Worm (Caenorhabditis elegans) whole organism, L4 larva: Measurements from ENCODE around the gene ulp-1.

Experiments
- T20F7.1 ChIP-seq: fragments of 200-800 bp; sonication (Bioruptor generic); optimal IDR thresholded peaks from 2 replicates; lab custom pipeline; 2018; ENCODE audit warnings: mild to moderate bottlenecking, missing genetic modification characterization, missing compliant biosample characterization
- ces-1 ChIP-seq: fragments of 150-350 bp; sonication (generic microtip); optimal IDR thresholded peaks from 4 replicates; lab custom pipeline; 2014; ENCODE audit warnings: missing biosample characterization, missing genetic modification reagents, missing genetic modification characterization
- cey-2 ChIP-seq: sonication (generic microtip); optimal IDR thresholded peaks from 3 replicates; lab custom pipeline; 2017; ENCODE audit warnings: missing genetic modification characterization, mild to moderate bottlenecking, missing compliant biosample characterization, antibody characterized with exemption, borderline replicate concordance; ENCODE audit not compliant: insufficient read depth
- daf-16 ChIP-seq, 3 experiments: sonication (generic microtip); optimal IDR thresholded peaks; 2 replicates each; lab custom pipeline; 2016 to 2017; ENCODE audit warnings: missing genetic modification characterization in 3 of 3, missing genetic modification reagents in 3 of 3, mild to moderate bottlenecking in 2 of 3, missing compliant biosample characterization in 2 of 3, missing biosample characterization in 1 of 3, moderate library complexity in 1 of 3
- egl-27 ChIP-seq: sonication (generic microtip); optimal IDR thresholded peaks from 3 replicates; lab custom pipeline; 2017; ENCODE audit warnings: missing biosample characterization, missing genetic modification reagents, missing genetic modification characterization
- fkh-10 ChIP-seq: fragments of 150-350 bp; optimal IDR thresholded peaks from 2 replicates; lab custom pipeline; 2014; ENCODE audit warnings: missing biosample characterization, missing genetic modification reagents, missing genetic modification characterization
- lin-39 ChIP-seq: fragments of 150-350 bp; optimal IDR thresholded peaks from 2 replicates; lab custom pipeline; 2014; ENCODE audit warnings: missing biosample characterization, missing genetic modification reagents, missing genetic modification characterization
- mep-1 ChIP-seq: fragments of 150-350 bp; sonication (generic microtip); optimal IDR thresholded peaks from 3 replicates; lab custom pipeline; 2014; ENCODE audit warnings: missing biosample characterization, missing genetic modification characterization
- nhr-77 ChIP-seq: fragments of 150-350 bp; optimal IDR thresholded peaks from 2 replicates; lab custom pipeline; 2014; ENCODE audit warnings: missing biosample characterization, missing genetic modification characterization
- php-3 ChIP-seq: fragments of 200-800 bp; sonication (Bioruptor generic); IDR thresholded peaks from 2 replicates; pipeline ENCODE4 v1.3.6; 2022; ENCODE audit warnings: missing genetic modification reagents, missing genetic modification characterization, missing compliant biosample characterization
- pqm-1 ChIP-seq: sonication (generic microtip); optimal IDR thresholded peaks from 2 replicates; lab custom pipeline; 2017; ENCODE audit warnings: missing biosample characterization, missing genetic modification characterization
- saeg-2 ChIP-seq: fragments of 200-800 bp; sonication (Bioruptor generic); IDR thresholded peaks from 2 replicates; pipeline ENCODE4 v1.3.6; 2022; ENCODE audit warnings: missing genetic modification reagents, missing genetic modification characterization, missing compliant biosample characterization
- unc-62 ChIP-seq, 3 experiments: fragments of 150-350 bp in 1 of 3; sonication (generic microtip); optimal IDR thresholded peaks in 2 of 3; peaks in 1 of 3; 1 replicate in 1 of 3; 2 replicates in 2 of 3; lab custom pipeline; 2014 to 2017; ENCODE audit warnings: missing biosample characterization in 3 of 3, missing genetic modification characterization in 3 of 3, missing genetic modification reagents in 3 of 3, missing genotype in 1 of 3
- ztf-11 ChIP-seq: fragments of 150-350 bp; optimal IDR thresholded peaks from 2 replicates; lab custom pipeline; 2014; ENCODE audit warnings: missing biosample characterization, missing genetic modification characterization

DNA sequence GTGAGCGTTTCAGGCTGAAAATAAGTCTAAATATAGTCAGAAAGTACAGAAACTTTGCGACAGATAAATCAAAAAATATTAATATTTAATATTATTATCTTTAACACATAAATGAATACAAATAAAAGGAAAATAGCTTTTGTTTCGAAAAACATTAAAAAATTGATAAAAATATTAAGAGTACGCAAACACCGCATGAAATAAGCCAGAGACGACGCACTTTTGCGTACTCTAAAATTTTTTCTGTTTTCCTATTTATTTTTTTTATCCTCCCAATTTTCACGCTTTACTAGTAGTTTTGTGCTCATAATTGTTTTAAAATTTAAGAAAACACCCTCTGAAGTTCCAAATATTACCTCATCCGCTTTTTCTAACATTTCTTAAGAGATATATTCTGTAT, 16.5 kb downstream of the ulp-1 start, which contains the start of the genes rbm-42 and grwd-1:
- TF ChIP-seq unc-62 (GFP tag; optimal IDR thresholded peaks at IDR 0.05 in 1 of 2; lab: Kevin White, UChicago) (no peak), unc-62 (tag; optimal IDR thresholded peaks at IDR 0.05; lab: Kevin White, UChicago) (no peak), ztf-11 (tag; lab: Kevin White, UChicago) (no peak), daf-16 (GFP tag; optimal IDR thresholded peaks at IDR 0.05; lab: Kevin White, UChicago) (no peak), daf-16 (tag; optimal IDR thresholded peaks at IDR 0.05; lab: Kevin White, UChicago) (peak; percentile 13), saeg-2 (no peak), T20F7.1 (no peak), ces-1 (GFP tag; lab: Kevin White, UChicago) (no peak), mep-1 (tag; lab: Kevin White, UChicago) (peak; percentile 29), nhr-77 (tag; lab: Kevin White, UChicago) (no peak), fkh-10 (GFP tag; lab: Kevin White, UChicago) (no peak), pqm-1 (tag; lab: Kevin White, UChicago) (no peak), php-3 (GFP tag; lab: Robert Waterston, UW) (no peak), lin-39 (tag; lab: Kevin White, UChicago) (no peak), cey-2 (no peak), egl-27 (tag; lab: Kevin White, UChicago) (no peak)
